Fruit fly (Drosophila melanogaster) S2 (cell line): ENCODE measurements around the gene CG6225.

ENCODE experiments used
- CG8478 ChIP-seq: fragments of >200 bp; optimal IDR thresholded peaks from 2 replicates; lab custom pipeline; 2018
- CTCF ChIP-seq, 2 experiments: fragments of >200 bp; optimal IDR thresholded peaks; 2 replicates each; lab custom pipeline; 2018

DNA sequence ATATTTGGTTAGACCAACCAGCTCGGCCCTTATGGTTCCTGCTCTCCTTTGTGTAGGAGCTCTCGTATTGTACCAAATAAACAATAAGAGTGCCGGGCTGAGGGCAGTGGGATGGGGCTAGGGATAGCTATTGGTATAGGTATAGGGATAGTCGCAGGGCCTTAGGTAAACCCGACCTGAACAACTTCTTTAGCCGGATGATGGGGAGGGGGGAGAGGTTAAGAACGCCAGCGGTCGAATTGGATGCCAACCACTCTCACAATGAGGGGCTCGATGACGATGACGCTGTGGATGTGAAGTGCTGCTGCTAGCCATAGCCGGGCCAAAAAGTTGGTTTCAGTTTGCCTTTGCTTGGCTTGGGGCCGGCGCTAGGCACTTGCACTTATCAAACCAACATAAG is 7.0 kb upstream of the CG6225 start:
- TF ChIP-seq CTCF (optimal IDR thresholded peaks at IDR 0.05; lab: Kevin White, UChicago) (no peak), CG8478 (lab: Kevin White, UChicago) (no peak)
